Fruit fly (Drosophila melanogaster) whole organism, prepupa: ENCODE results near the gene CG13082.

ENCODE experiments used
- Blimp-1 ChIP-seq: fragments of 200-800 bp; sonication (Bioruptor generic); optimal IDR thresholded peaks from 3 replicates; lab custom pipeline; 2017; ENCODE audit warnings: missing biosample characterization, missing genetic modification characterization, mild to moderate bottlenecking, moderate library complexity, missing genetic modification reagents
- CG10631 ChIP-seq: fragments of 200-800 bp; sonication (Bioruptor generic); optimal IDR thresholded peaks from 2 replicates; lab custom pipeline; 2016; ENCODE audit warnings: missing biosample characterization, missing genetic modification characterization
- CG11294 ChIP-seq: fragments of 200-800 bp; sonication (Bioruptor generic); IDR thresholded peaks from 2 replicates; pipeline ENCODE4 v1.3.6; 2022; ENCODE audit warnings: missing biosample characterization, missing genetic modification characterization
- CG11902 ChIP-seq: fragments of 200-800 bp; sonication (Bioruptor generic); optimal IDR thresholded peaks from 3 replicates; lab custom pipeline; 2016; ENCODE audit warnings: missing biosample characterization, missing genetic modification characterization
- CG15336 ChIP-seq: fragments of 200-800 bp; sonication (Bioruptor generic); IDR thresholded peaks from 2 replicates; pipeline ENCODE4 v1.3.6; 2022; ENCODE audit warnings: missing biosample characterization, missing genetic modification characterization
- CG1621 ChIP-seq: fragments of 200-800 bp; sonication (Bioruptor generic); optimal IDR thresholded peaks from 3 replicates; lab custom pipeline; 2018; ENCODE audit warnings: missing biosample characterization, mild to moderate bottlenecking, missing genetic modification characterization
- CG16779 ChIP-seq: fragments of 200-800 bp; sonication (Bioruptor generic); optimal IDR thresholded peaks from 3 replicates; lab custom pipeline; 2017; ENCODE audit warnings: missing biosample characterization, mild to moderate bottlenecking, missing genetic modification characterization
- CG3032 ChIP-seq: fragments of 200-800 bp; optimal IDR thresholded peaks from 2 replicates; lab custom pipeline; 2019; ENCODE audit warnings: missing biosample characterization, mild to moderate bottlenecking, missing genetic modification characterization, moderate library complexity
- CG31627 ChIP-seq: fragments of 200-800 bp; sonication (Bioruptor generic); optimal IDR thresholded peaks from 3 replicates; lab custom pipeline; 2016; ENCODE audit warnings: missing biosample characterization, missing genetic modification characterization
- CG34406 ChIP-seq: fragments of 200-800 bp; sonication (Bioruptor generic); optimal IDR thresholded peaks from 3 replicates; lab custom pipeline; 2016; ENCODE audit warnings: missing biosample characterization, missing genetic modification characterization
- CG4318 ChIP-seq: fragments of 200-800 bp; sonication (Bioruptor generic); optimal IDR thresholded peaks from 3 replicates; lab custom pipeline; 2017; ENCODE audit warnings: missing biosample characterization, mild to moderate bottlenecking, missing genetic modification characterization
- CG6163 ChIP-seq: fragments of 200-800 bp; sonication (Bioruptor generic); IDR thresholded peaks from 3 replicates; pipeline ENCODE4 v1.3.6; 2022; ENCODE audit warnings: missing biosample characterization, missing genetic modification characterization
- CG6276 ChIP-seq: fragments of 200-800 bp; sonication (Bioruptor generic); optimal IDR thresholded peaks from 2 replicates; lab custom pipeline; 2017; ENCODE audit warnings: missing biosample characterization, mild to moderate bottlenecking, missing genetic modification characterization
- CG6808 ChIP-seq: fragments of 200-800 bp; sonication (Bioruptor generic); optimal IDR thresholded peaks from 3 replicates; lab custom pipeline; 2017; ENCODE audit warnings: missing biosample characterization, missing genetic modification characterization, mild to moderate bottlenecking, moderate library complexity, missing genetic modification reagents
- CG6854 ChIP-seq: fragments of 200-800 bp; sonication (Bioruptor generic); optimal IDR thresholded peaks from 2 replicates; lab custom pipeline; 2017; ENCODE audit warnings: missing biosample characterization, mild to moderate bottlenecking, missing genetic modification characterization
- CG7368 ChIP-seq: fragments of 200-800 bp; sonication (Bioruptor generic); optimal IDR thresholded peaks from 3 replicates; lab custom pipeline; 2016; ENCODE audit warnings: missing biosample characterization, missing genetic modification characterization
- CG8632 ChIP-seq: fragments of 200-800 bp; sonication (Bioruptor generic); optimal IDR thresholded peaks from 3 replicates; lab custom pipeline; 2016; ENCODE audit warnings: missing biosample characterization, missing genetic modification characterization
- CG9139 ChIP-seq: fragments of 200-800 bp; sonication (Bioruptor generic); optimal IDR thresholded peaks from 3 replicates; lab custom pipeline; 2017; ENCODE audit warnings: missing biosample characterization, mild to moderate bottlenecking, missing genetic modification characterization
- Eip75B ChIP-seq: fragments of 200-800 bp; sonication (Bioruptor generic); optimal IDR thresholded peaks from 3 replicates; lab custom pipeline; 2016; ENCODE audit warnings: missing biosample characterization, missing genetic modification characterization
- Eip78C ChIP-seq: fragments of 200-800 bp; sonication (Bioruptor generic); peaks from one replicate; lab custom pipeline; 2016; ENCODE audit warnings: missing biosample characterization, missing genetic modification characterization
- Eip93F ChIP-seq: fragments of 200-800 bp; sonication (Bioruptor generic); optimal IDR thresholded peaks from 2 replicates; lab custom pipeline; 2016; ENCODE audit warnings: missing biosample characterization, mild to moderate bottlenecking, missing genetic modification characterization
- Ets21C ChIP-seq: fragments of 200-800 bp; sonication (Bioruptor generic); optimal IDR thresholded peaks from 3 replicates; lab custom pipeline; 2016; ENCODE audit warnings: missing biosample characterization, missing genetic modification characterization
- Hr4 ChIP-seq: fragments of 200-800 bp; sonication (Bioruptor generic); optimal IDR thresholded peaks from 3 replicates; lab custom pipeline; 2016; ENCODE audit warnings: missing biosample characterization, missing genetic modification characterization
- Met ChIP-seq: fragments of 200-800 bp; sonication (Bioruptor generic); optimal IDR thresholded peaks from 3 replicates; lab custom pipeline; 2016; ENCODE audit warnings: missing biosample characterization, missing genetic modification characterization
- OdsH ChIP-seq: fragments of 200-800 bp; sonication (Bioruptor generic); optimal IDR thresholded peaks from 3 replicates; lab custom pipeline; 2016; ENCODE audit warnings: missing biosample characterization, missing genetic modification characterization
- Smox ChIP-seq: fragments of 200-800 bp; sonication (Bioruptor generic); optimal IDR thresholded peaks from 3 replicates; lab custom pipeline; 2016; ENCODE audit warnings: missing biosample characterization, missing genetic modification characterization
- Sox102F ChIP-seq: fragments of 200-800 bp; sonication (Bioruptor generic); optimal IDR thresholded peaks from 2 replicates; lab custom pipeline; 2016; ENCODE audit warnings: missing biosample characterization, mild to moderate bottlenecking, missing genetic modification characterization
- Sox14 ChIP-seq: fragments of 200-800 bp; sonication (Bioruptor generic); optimal IDR thresholded peaks from 3 replicates; lab custom pipeline; 2016; ENCODE audit warnings: missing biosample characterization, missing genetic modification characterization
- achi ChIP-seq: fragments of 200-800 bp; sonication (Bioruptor generic); optimal IDR thresholded peaks from 3 replicates; lab custom pipeline; 2016; ENCODE audit warnings: missing biosample characterization, missing genetic modification characterization
- acj6 ChIP-seq: fragments of 200-800 bp; sonication (Bioruptor generic); optimal IDR thresholded peaks from 3 replicates; lab custom pipeline; 2016; ENCODE audit warnings: missing biosample characterization, missing genetic modification characterization
- cyc ChIP-seq: fragments of 200-800 bp; sonication (Bioruptor generic); optimal IDR thresholded peaks from 3 replicates; lab custom pipeline; 2016; ENCODE audit warnings: missing biosample characterization, missing genetic modification characterization
- dac ChIP-seq: fragments of 200-800 bp; sonication (Bioruptor generic); optimal IDR thresholded peaks from 2 replicates; lab custom pipeline; 2017; ENCODE audit warnings: missing biosample characterization, mild to moderate bottlenecking, missing genetic modification characterization
- eg ChIP-seq: fragments of 200-800 bp; sonication (Bioruptor generic); IDR thresholded peaks from 3 replicates; pipeline ENCODE4 v1.3.6; 2022; ENCODE audit warnings: missing biosample characterization, missing genetic modification characterization
- esn ChIP-seq: fragments of 200-800 bp; sonication (Bioruptor generic); optimal IDR thresholded peaks from 2 replicates; lab custom pipeline; 2016; ENCODE audit warnings: missing biosample characterization, mild to moderate bottlenecking, missing genetic modification characterization, moderate library complexity
- fd59A ChIP-seq: fragments of 200-800 bp; sonication (Bioruptor generic); optimal IDR thresholded peaks from 2 replicates; lab custom pipeline; 2017; ENCODE audit warnings: missing biosample characterization, mild to moderate bottlenecking, missing genetic modification characterization, missing genetic modification reagents
- fd85E ChIP-seq: fragments of 200-800 bp; sonication (Bioruptor generic); optimal IDR thresholded peaks from 3 replicates; lab custom pipeline; 2016; ENCODE audit warnings: missing biosample characterization, missing genetic modification characterization
- fkh ChIP-seq: fragments of 200-800 bp; sonication (Bioruptor generic); optimal IDR thresholded peaks from 3 replicates; lab custom pipeline; 2017; ENCODE audit warnings: missing biosample characterization, mild to moderate bottlenecking, missing genetic modification characterization, moderate library complexity
- lz ChIP-seq: fragments of 200-800 bp; sonication (Bioruptor generic); optimal IDR thresholded peaks from 3 replicates; lab custom pipeline; 2016; ENCODE audit warnings: missing biosample characterization, missing genetic modification characterization
- net ChIP-seq: fragments of 200-800 bp; sonication (Bioruptor generic); optimal IDR thresholded peaks from 3 replicates; lab custom pipeline; 2016; ENCODE audit warnings: missing biosample characterization, missing genetic modification characterization
- pdm3 ChIP-seq: fragments of 200-800 bp; sonication (Bioruptor generic); optimal IDR thresholded peaks from 3 replicates; lab custom pipeline; 2016; ENCODE audit warnings: missing biosample characterization, missing genetic modification characterization
- salr ChIP-seq, 2 experiments: fragments of 200-800 bp; sonication (Bioruptor generic); optimal IDR thresholded peaks; 3 replicates each; lab custom pipeline; 2016 to 2018; ENCODE audit warnings: missing biosample characterization in 2 of 2, missing genetic modification characterization in 2 of 2, mild to moderate bottlenecking in 1 of 2
- ss ChIP-seq, 2 experiments: fragments of 200-800 bp; sonication (Bioruptor generic); optimal IDR thresholded peaks; 2 replicates in 1 of 2; 3 replicates in 1 of 2; lab custom pipeline; 2017 to 2018; ENCODE audit warnings: mild to moderate bottlenecking in 2 of 2, missing biosample characterization in 2 of 2, missing genetic modification characterization in 2 of 2, moderate library complexity in 1 of 2
- svp ChIP-seq: fragments of 200-800 bp; sonication (Bioruptor generic); peaks from one replicate; lab custom pipeline; 2016; ENCODE audit warnings: missing biosample characterization, missing genetic modification characterization
- topi ChIP-seq: fragments of 200-800 bp; sonication (Bioruptor generic); optimal IDR thresholded peaks from 3 replicates; lab custom pipeline; 2016; ENCODE audit warnings: missing biosample characterization, missing genetic modification characterization
- vri ChIP-seq: fragments of 200-800 bp; sonication (Bioruptor generic); optimal IDR thresholded peaks from 3 replicates; lab custom pipeline; 2016; ENCODE audit warnings: missing biosample characterization, mild to moderate bottlenecking, missing genetic modification characterization

CG13082 gene

DNA sequence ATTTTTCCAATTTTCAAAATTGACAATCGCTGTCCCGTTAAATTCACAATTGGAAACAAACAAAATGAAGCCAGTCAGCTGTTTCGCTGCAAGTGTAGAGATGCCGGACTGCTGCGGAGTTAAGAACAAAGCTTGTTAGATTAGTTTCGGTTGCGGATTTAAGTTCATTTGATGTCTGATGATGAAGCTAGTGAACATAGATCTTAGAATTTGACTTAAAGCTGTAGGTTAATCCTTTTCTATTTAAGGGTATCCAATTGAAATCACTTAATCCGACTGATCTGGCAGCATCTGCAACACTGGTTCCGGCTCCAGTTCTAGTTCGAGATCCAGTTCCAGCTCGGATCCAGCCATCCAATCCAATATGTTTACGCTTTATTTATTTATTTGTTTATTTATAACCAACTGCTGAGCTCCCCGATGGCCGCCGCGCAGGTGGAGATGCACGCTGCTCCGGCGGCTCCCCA, 45.7 kb downstream of the CG13082 start, which contains the start of the genes PCNA2 and CG10366 (continued):
- TF ChIP-seq acj6 (GFP tag; lab: Kevin White, UChicago) (peak; percentile 79), topi (GFP tag; lab: Kevin White, UChicago) (peak; percentile 64), achi (GFP tag; lab: Kevin White, UChicago) (peak; percentile 68), svp (no peak), eg (GFP tag; lab: Robert Waterston, UW) (no peak; the same call in 2 of the 3 replicates), CG11294 (no peak), Met (GFP tag; lab: Kevin White, UChicago) (peak; percentile 56), Sox14 (GFP tag; lab: Kevin White, UChicago) (peak; percentile 86), CG7368 (GFP tag; lab: Kevin White, UChicago) (peak; percentile 47), CG4318 (GFP tag; lab: Kevin White, UChicago) (no peak), CG6854 (GFP tag; lab: Kevin White, UChicago) (no peak), CG31627 (GFP tag; lab: Kevin White, UChicago) (peak; percentile 82), CG9139 (no peak), ss (GFP tag; optimal IDR thresholded peaks at IDR 0.05; lab: Kevin White, UChicago) (peak in 1 of 2 experiments; percentile 27), Smox (GFP tag; lab: Kevin White, UChicago) (peak; percentile 47), Ets21C (peak; percentile 42), OdsH (peak; percentile 69), CG8632 (GFP tag; lab: Kevin White, UChicago) (no peak), CG34406 (GFP tag; lab: Kevin White, UChicago) (peak; percentile 46), fd59A (GFP tag; lab: Kevin White, UChicago) (no peak), Eip75B (GFP tag; lab: Kevin White, UChicago) (peak; percentile 50), Eip93F (no peak), CG6163 (no peak), pdm3 (GFP tag; lab: Kevin White, UChicago) (peak; percentile 69), CG6276 (GFP tag; lab: Kevin White, UChicago) (no peak), CG3032 (tag; lab: Kevin White, UChicago) (peak; percentile 64), fkh (GFP tag; lab: Kevin White, UChicago) (peak; percentile 91), CG15336 (GFP tag; lab: Robert Waterston, UW) (no peak)

DNA sequence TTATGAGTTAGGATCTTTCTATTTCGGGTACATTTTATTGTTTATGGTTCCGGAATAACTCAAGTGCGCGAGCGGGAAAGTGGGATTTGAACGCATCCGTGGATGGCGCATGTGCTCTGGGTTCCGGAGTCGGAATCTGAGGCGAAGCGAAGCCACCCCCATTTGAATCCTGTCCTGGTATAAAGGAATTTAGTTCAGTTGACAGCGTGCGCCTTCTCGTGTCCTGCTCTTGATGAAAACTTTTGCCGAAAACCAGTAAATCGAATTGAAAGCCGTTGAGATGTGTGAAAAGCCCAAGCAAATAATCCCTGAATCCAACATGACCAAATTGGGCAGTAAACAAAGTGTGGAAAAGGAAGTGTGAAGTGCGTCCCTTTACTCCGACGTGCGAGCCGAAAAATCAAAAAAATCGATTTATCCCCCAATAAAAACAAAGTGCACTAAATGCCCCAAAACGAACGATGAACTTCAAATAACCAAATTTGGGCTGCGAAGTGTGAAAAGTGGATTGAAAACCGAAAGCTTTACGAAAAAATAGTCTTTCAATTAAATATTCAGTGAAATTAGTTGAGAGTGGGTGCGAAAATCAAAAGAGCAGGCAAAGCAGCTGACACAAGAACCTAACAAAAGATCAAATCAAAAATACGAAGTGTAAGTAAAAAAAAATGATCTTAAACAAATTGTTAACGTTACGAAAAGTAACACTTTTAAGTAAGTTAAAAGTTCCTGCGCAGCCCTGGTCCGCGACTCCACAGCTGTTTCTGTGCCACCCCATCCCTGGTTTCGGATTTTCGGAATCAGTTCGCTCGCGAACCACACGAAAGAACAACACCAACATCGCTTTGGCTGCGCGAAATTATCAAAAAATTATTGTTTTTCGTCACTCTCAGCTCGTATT, 48.5 kb downstream of the CG13082 start, which contains the start of gene Lar:
Gene Lar (plus strand): TSS at position 188 of the 898 bp plus-strand sequence.
- no peak for TF ChIP-seq CG6276 (GFP tag; lab: Kevin White, UChicago)
- no peak for TF ChIP-seq vri
- TF ChIP-seq Eip75B (GFP tag; lab: Kevin White, UChicago) = peak; percentile 63
- peak; percentile 69 for TF ChIP-seq cyc (GFP tag; lab: Kevin White, UChicago)
- peak; percentile 56 for TF ChIP-seq esn (GFP tag; lab: Kevin White, UChicago)
- peak; percentile 43 for TF ChIP-seq net (GFP tag; lab: Kevin White, UChicago)
- no peak for TF ChIP-seq CG16779
- no peak for TF ChIP-seq CG11294
- no peak for TF ChIP-seq CG1621 (tag; lab: Kevin White, UChicago)
- TF ChIP-seq CG11902 = peak; percentile 21
- TF ChIP-seq Hr4 (GFP tag; lab: Kevin White, UChicago) = peak; percentile 59
- TF ChIP-seq lz (GFP tag; lab: Kevin White, UChicago) = peak; percentile 63
- no peak; the same call in 2 of the 3 replicates for TF ChIP-seq CG6163
- TF ChIP-seq CG3032 (tag; lab: Kevin White, UChicago) = peak; percentile 47
- TF ChIP-seq CG4318 (GFP tag; lab: Kevin White, UChicago) = no peak
- TF ChIP-seq CG10631 (GFP tag; lab: Kevin White, UChicago) = peak; percentile 45
- TF ChIP-seq fd85E (GFP tag; lab: Kevin White, UChicago) = no peak
- no peak for TF ChIP-seq Blimp-1 (GFP tag; lab: Kevin White, UChicago)
- TF ChIP-seq CG6808 (GFP tag; lab: Kevin White, UChicago) = no peak
- TF ChIP-seq OdsH = peak; percentile 59
- no peak for TF ChIP-seq salr (GFP tag; optimal IDR thresholded peaks at IDR 0.05; lab: Kevin White, UChicago)
- TF ChIP-seq Sox102F (GFP tag; lab: Kevin White, UChicago) = no peak
- TF ChIP-seq dac = peak; percentile 45
- TF ChIP-seq CG9139 = no peak
- TF ChIP-seq ss (GFP tag; optimal IDR thresholded peaks at IDR 0.05; lab: Kevin White, UChicago) = no peak
- no peak for TF ChIP-seq svp
- TF ChIP-seq Eip78C = no peak
- TF ChIP-seq CG31627 (GFP tag; lab: Kevin White, UChicago) = peak; percentile 67
- TF ChIP-seq CG34406 (GFP tag; lab: Kevin White, UChicago) = peak; percentile 3
- no peak for TF ChIP-seq CG6854 (GFP tag; lab: Kevin White, UChicago)
- TF ChIP-seq CG15336 (GFP tag; lab: Robert Waterston, UW) = peak; percentile 56; the same call in 1 of the 2 replicates
- TF ChIP-seq acj6 (GFP tag; lab: Kevin White, UChicago) = peak; percentile 58
- TF ChIP-seq pdm3 (GFP tag; lab: Kevin White, UChicago) = peak; percentile 55
- TF ChIP-seq fd59A (GFP tag; lab: Kevin White, UChicago) = no peak
